Worm (Caenorhabditis elegans) whole organism, mixed stage, embryonic: Measurements from ENCODE around the gene F12A10.8.

Experiments
- bed-3 ChIP-seq: fragments of 200-800 bp; sonication (Bioruptor generic); optimal IDR thresholded peaks from 3 replicates; lab custom pipeline; 2018; ENCODE audit warnings: mild to moderate bottlenecking, missing genetic modification characterization, moderate library complexity, missing compliant biosample characterization
- ceh-83 ChIP-seq: fragments of 200-800 bp; sonication (Bioruptor generic); optimal IDR thresholded peaks from 2 replicates; lab custom pipeline; 2018; ENCODE audit warnings: mild to moderate bottlenecking, missing genetic modification characterization, missing compliant biosample characterization
- ces-1 ChIP-seq: fragments of 150-350 bp; optimal IDR thresholded peaks from 2 replicates; lab custom pipeline; 2014; ENCODE audit warnings: missing biosample characterization, missing genetic modification reagents, missing genetic modification characterization
- elt-3 ChIP-seq: fragments of 150-350 bp; optimal IDR thresholded peaks from 2 replicates; lab custom pipeline; 2014; ENCODE audit warnings: missing biosample characterization, missing genetic modification characterization
- lin-13 ChIP-seq: fragments of 150-350 bp; optimal IDR thresholded peaks from 2 replicates; lab custom pipeline; 2014; ENCODE audit warnings: missing biosample characterization, missing genetic modification characterization
- nhr-12 ChIP-seq: fragments of 150-350 bp; optimal IDR thresholded peaks from 2 replicates; lab custom pipeline; 2014; ENCODE audit warnings: missing biosample characterization, missing genetic modification characterization
- nhr-28 ChIP-seq: fragments of 150-350 bp; optimal IDR thresholded peaks from 2 replicates; lab custom pipeline; 2014; ENCODE audit warnings: missing biosample characterization, missing genetic modification characterization
- nhr-76 ChIP-seq: sonication (generic microtip); optimal IDR thresholded peaks from 2 replicates; lab custom pipeline; 2017; ENCODE audit warnings: missing biosample characterization, missing genetic modification characterization
- snpc-4 ChIP-seq: fragments of 150-350 bp; optimal IDR thresholded peaks from 2 replicates; lab custom pipeline; 2014; ENCODE audit warnings: missing biosample characterization, missing genetic modification characterization
- sptf-1 ChIP-seq: sonication (generic microtip); optimal IDR thresholded peaks from 2 replicates; lab custom pipeline; 2017; ENCODE audit warnings: mild to moderate bottlenecking, missing genetic modification characterization, moderate library complexity, missing compliant biosample characterization
- unc-62 ChIP-seq: fragments of 150-350 bp; optimal IDR thresholded peaks from 2 replicates; lab custom pipeline; 2014; ENCODE audit warnings: missing biosample characterization, missing genetic modification reagents, missing genetic modification characterization
- zip-8 ChIP-seq: fragments of 150-350 bp; optimal IDR thresholded peaks from 2 replicates; lab custom pipeline; 2014; ENCODE audit warnings: missing biosample characterization, missing genetic modification characterization
- ztf-11 ChIP-seq: fragments of 150-350 bp; optimal IDR thresholded peaks from 2 replicates; lab custom pipeline; 2014; ENCODE audit warnings: missing biosample characterization, missing genetic modification characterization

DNA sequence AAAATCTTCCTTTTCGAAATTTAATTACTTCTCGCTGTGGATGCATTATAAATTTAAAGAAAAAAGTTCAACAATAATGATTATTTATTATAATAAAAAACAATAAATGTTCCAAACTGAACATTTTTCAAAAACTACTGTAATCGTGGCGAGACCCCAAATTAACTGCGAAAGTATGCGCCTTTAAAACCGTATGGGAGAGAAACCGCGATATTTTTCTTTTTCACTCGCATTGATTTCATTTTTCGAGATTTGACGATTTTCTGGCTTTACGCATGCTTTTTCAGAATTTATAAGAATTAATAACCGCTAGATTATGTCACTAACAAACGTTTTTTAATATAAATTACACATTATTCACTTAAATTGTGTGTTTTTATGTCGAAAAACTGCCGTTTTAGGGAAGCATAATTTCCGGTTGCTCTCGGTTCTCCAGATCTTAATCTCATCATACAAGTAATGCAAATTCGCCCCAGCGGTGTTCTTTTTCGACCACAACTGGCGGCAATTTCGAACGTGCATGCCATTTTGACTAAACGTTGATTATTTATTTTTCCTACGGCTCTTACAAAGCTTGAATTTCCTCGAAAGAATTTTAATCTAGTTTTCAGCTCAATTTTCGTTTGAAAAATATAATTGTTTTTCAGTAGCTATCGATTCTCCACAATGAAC lies at the start of gene F12A10.8:
- TF ChIP-seq nhr-28 (tag; lab: Kevin White, UChicago), result no peak
- no peak for TF ChIP-seq sptf-1 (tag; lab: Kevin White, UChicago)
- no peak for TF ChIP-seq ztf-11
- TF ChIP-seq lin-13 (tag; lab: Kevin White, UChicago), result no peak
- TF ChIP-seq nhr-76 (tag; lab: Kevin White, UChicago), result no peak
- TF ChIP-seq unc-62 (GFP tag; lab: Kevin White, UChicago), result no peak
- TF ChIP-seq elt-3 (tag; lab: Kevin White, UChicago), result no peak
- TF ChIP-seq snpc-4, result no peak
- no peak for TF ChIP-seq zip-8 (tag; lab: Kevin White, UChicago)
- no peak for TF ChIP-seq nhr-12 (tag; lab: Kevin White, UChicago)
- TF ChIP-seq ces-1 (GFP tag; lab: Kevin White, UChicago), result peak; percentile 89
- TF ChIP-seq ceh-83 (GFP tag; lab: Kevin White, UChicago), result no peak
- TF ChIP-seq bed-3 (GFP tag; lab: Kevin White, UChicago), result no peak
